Fruit fly (Drosophila melanogaster) whole organism, pupa: ENCODE data around the gene CG1486.

Experiments
- CG10348 ChIP-seq: fragments of 200-800 bp; sonication (Bioruptor generic); IDR thresholded peaks from 2 replicates; pipeline ENCODE4 v1.3.6; 2022; ENCODE audit warnings: missing biosample characterization, missing genetic modification characterization
- CG12605 ChIP-seq: fragments of 200-800 bp; sonication (Bioruptor generic); IDR thresholded peaks from 2 replicates; pipeline ENCODE4 v1.3.6; 2022; ENCODE audit warnings: missing biosample characterization, missing genetic modification characterization
- CG13204 ChIP-seq: fragments of 200-800 bp; sonication (Bioruptor generic); optimal IDR thresholded peaks from 2 replicates; lab custom pipeline; 2018; ENCODE audit warnings: missing biosample characterization, mild to moderate bottlenecking, missing genetic modification characterization, moderate library complexity
- CG14655 ChIP-seq: fragments of 200-800 bp; sonication (Bioruptor generic); optimal IDR thresholded peaks from 3 replicates; lab custom pipeline; 2017; ENCODE audit warnings: mild to moderate bottlenecking, missing biosample characterization, missing genetic modification reagents, missing genetic modification characterization
- CG15710 ChIP-seq: fragments of 200-800 bp; sonication (Bioruptor generic); optimal IDR thresholded peaks from 2 replicates; lab custom pipeline; 2018; ENCODE audit warnings: missing biosample characterization, mild to moderate bottlenecking, missing genetic modification characterization, moderate library complexity
- CG17806 ChIP-seq: fragments of 200-800 bp; sonication (Bioruptor generic); optimal IDR thresholded peaks from 2 replicates; lab custom pipeline; 2018; ENCODE audit warnings: missing biosample characterization, mild to moderate bottlenecking, missing genetic modification characterization, moderate library complexity
- CG32121 ChIP-seq: fragments of 200-800 bp; sonication (Bioruptor generic); IDR thresholded peaks from 2 replicates; pipeline ENCODE4 v1.3.6; 2022; ENCODE audit warnings: missing biosample characterization, missing genetic modification characterization
- CG34367 ChIP-seq: fragments of 200-800 bp; sonication (Bioruptor generic); optimal IDR thresholded peaks from 2 replicates; lab custom pipeline; 2018; ENCODE audit warnings: missing biosample characterization, mild to moderate bottlenecking, missing genetic modification characterization
- CG4496 ChIP-seq: fragments of 200-800 bp; sonication (Bioruptor generic); IDR thresholded peaks from 3 replicates; pipeline ENCODE4 v1.3.6; 2022; ENCODE audit warnings: missing biosample characterization, missing genetic modification characterization
- CG8159 ChIP-seq: fragments of 200-800 bp; sonication (Bioruptor generic); optimal IDR thresholded peaks from 3 replicates; lab custom pipeline; 2018; ENCODE audit warnings: missing biosample characterization, mild to moderate bottlenecking, missing genetic modification characterization, moderate library complexity
- CG8301 ChIP-seq: fragments of 200-800 bp; sonication (Bioruptor generic); optimal IDR thresholded peaks from 2 replicates; lab custom pipeline; 2018; ENCODE audit warnings: missing biosample characterization, mild to moderate bottlenecking, missing genetic modification characterization
- CG9948 ChIP-seq: fragments of 200-800 bp; sonication (Bioruptor generic); optimal IDR thresholded peaks from 2 replicates; lab custom pipeline; 2018; ENCODE audit warnings: missing biosample characterization, mild to moderate bottlenecking, missing genetic modification characterization, moderate library complexity
- D1 ChIP-seq: fragments of 200-800 bp; sonication (Bioruptor generic); optimal IDR thresholded peaks from 2 replicates; lab custom pipeline; 2018; ENCODE audit warnings: missing biosample characterization, mild to moderate bottlenecking, missing genetic modification characterization, moderate library complexity
- EcR ChIP-seq: fragments of 200-800 bp; sonication (Bioruptor generic); optimal IDR thresholded peaks from 3 replicates; lab custom pipeline; 2019; ENCODE audit warnings: missing biosample characterization, missing genetic modification characterization, mild to moderate bottlenecking, moderate library complexity, missing genetic modification reagents
- Ets98B ChIP-seq: fragments of 200-800 bp; sonication (Bioruptor generic); IDR thresholded peaks from 2 replicates; pipeline ENCODE4 v1.3.6; 2022; ENCODE audit warnings: missing biosample characterization, missing genetic modification characterization
- Pif1A ChIP-seq: fragments of 200-800 bp; sonication (Bioruptor generic); optimal IDR thresholded peaks from 3 replicates; lab custom pipeline; 2016; ENCODE audit warnings: missing biosample characterization, missing genetic modification characterization
- Pif1B ChIP-seq: fragments of 200-800 bp; sonication (Bioruptor generic); optimal IDR thresholded peaks from 3 replicates; lab custom pipeline; 2016; ENCODE audit warnings: missing biosample characterization, missing genetic modification characterization
- Snoo ChIP-seq: fragments of 200-800 bp; sonication (Bioruptor generic); optimal IDR thresholded peaks from 3 replicates; lab custom pipeline; 2017; ENCODE audit warnings: missing biosample characterization, mild to moderate bottlenecking, missing genetic modification characterization, inconsistent platforms
- fd96Ca ChIP-seq: fragments of 200-800 bp; sonication (Bioruptor generic); IDR thresholded peaks from 3 replicates; pipeline ENCODE4 v1.3.6; 2022; ENCODE audit warnings: missing biosample characterization, missing genetic modification characterization
- gl ChIP-seq: fragments of 200-800 bp; sonication (Bioruptor generic); optimal IDR thresholded peaks from 2 replicates; lab custom pipeline; 2018; ENCODE audit warnings: missing biosample characterization, mild to moderate bottlenecking, missing genetic modification characterization
- rn ChIP-seq: fragments of 200-800 bp; sonication (Bioruptor generic); IDR thresholded peaks from 2 replicates; pipeline ENCODE4 v1.3.6; 2022; ENCODE audit warnings: missing biosample characterization, missing genetic modification characterization

CG1486 gene

dm6 chrX:21319202-21319772, 4.6 kb upstream of the CG1486 start, which contains the start of the genes SLIRP1 and anox:
TSS of gene SLIRP1 (minus strand) at chrX:21319296.
TSS of gene anox (minus strand) at chrX:21319296.
- peak; percentile 88 for TF ChIP-seq Snoo (tag; lab: Kevin White, UChicago)
- peak; percentile 89 for TF ChIP-seq CG8301 (tag; lab: Kevin White, UChicago)
- TF ChIP-seq CG12605 (GFP tag; lab: Robert Waterston, UW): peak; percentile 32; the same call in 1 of the 2 replicates
- peak; percentile 86 for TF ChIP-seq CG34367 (tag; lab: Kevin White, UChicago)
- TF ChIP-seq Ets98B (GFP tag; lab: Robert Waterston, UW): peak; percentile 55
- TF ChIP-seq Pif1B: peak; percentile 67
- TF ChIP-seq CG14655 (GFP tag; lab: Kevin White, UChicago): peak; percentile 92
- no peak for TF ChIP-seq CG13204 (GFP tag; lab: Kevin White, UChicago)
- TF ChIP-seq gl (tag; lab: Kevin White, UChicago): peak; percentile 70
- peak; percentile 90 for TF ChIP-seq CG9948 (tag; lab: Kevin White, UChicago)
- 0 out of 2 replicates have a peak, but pooled peaks have one; percentile 26 for TF ChIP-seq rn (GFP tag; lab: Robert Waterston, UW)
- peak; percentile 82 for TF ChIP-seq Pif1A
- TF ChIP-seq CG4496 (GFP tag; lab: Robert Waterston, UW): peak; percentile 81
- peak; percentile 12 for TF ChIP-seq EcR (GFP tag; lab: Kevin White, UChicago)
- TF ChIP-seq fd96Ca (GFP tag; lab: Robert Waterston, UW): no peak
- peak; percentile 83 for TF ChIP-seq CG17806
- TF ChIP-seq CG10348 (GFP tag; lab: Robert Waterston, UW): no peak
- TF ChIP-seq CG8159 (tag; lab: Kevin White, UChicago): peak; percentile 93
- peak; percentile 87 for TF ChIP-seq D1
- peak; percentile 91 for TF ChIP-seq CG15710 (tag; lab: Kevin White, UChicago)
- peak; percentile 75 for TF ChIP-seq CG32121 (GFP tag; lab: Robert Waterston, UW)

dm6 chrX:21322289-21322981, 1.4 kb upstream of the CG1486 start:
- TF ChIP-seq Pif1A: peak; percentile 14
- TF ChIP-seq CG17806: peak; percentile 18
- TF ChIP-seq CG8159 (tag; lab: Kevin White, UChicago): peak; percentile 62
- no peak for TF ChIP-seq CG13204 (GFP tag; lab: Kevin White, UChicago)
- TF ChIP-seq CG8301 (tag; lab: Kevin White, UChicago): peak; percentile 29
- TF ChIP-seq gl (tag; lab: Kevin White, UChicago): no peak

- TF ChIP-seq Ets98B (GFP tag; lab: Robert Waterston, UW) (0 out of 2 replicates have a peak, but pooled peaks have one; percentile 6), gl (tag; lab: Kevin White, UChicago) (peak; percentile 33), D1 (no peak), CG34367 (tag; lab: Kevin White, UChicago) (no peak), CG10348 (GFP tag; lab: Robert Waterston, UW) (no peak), Pif1A (no peak), CG8301 (tag; lab: Kevin White, UChicago) (no peak), CG12605 (GFP tag; lab: Robert Waterston, UW) (no peak), fd96Ca (GFP tag; lab: Robert Waterston, UW) (no peak), CG14655 (GFP tag; lab: Kevin White, UChicago) (no peak), CG4496 (GFP tag; lab: Robert Waterston, UW) (peak; percentile 61; the same call in 2 of the 3 replicates), EcR (GFP tag; lab: Kevin White, UChicago) (no peak), Snoo (tag; lab: Kevin White, UChicago) (no peak), CG32121 (GFP tag; lab: Robert Waterston, UW) (0 out of 2 replicates have a peak, but pooled peaks have one; percentile 18), CG15710 (tag; lab: Kevin White, UChicago) (no peak), CG8159 (tag; lab: Kevin White, UChicago) (no peak)
Observed at dm6 chrX:21323171-21323695, 613 bp upstream of the CG1486 start.

- TF ChIP-seq gl (tag; lab: Kevin White, UChicago) (no peak), CG9948 (tag; lab: Kevin White, UChicago) (no peak), EcR (GFP tag; lab: Kevin White, UChicago) (no peak), D1 (no peak), CG13204 (GFP tag; lab: Kevin White, UChicago) (no peak), Snoo (tag; lab: Kevin White, UChicago) (no peak), CG17806 (no peak), CG8159 (tag; lab: Kevin White, UChicago) (no peak), Ets98B (GFP tag; lab: Robert Waterston, UW) (no peak)
Observed at dm6 chrX:21333135-21333534, 9.3 kb downstream of the CG1486 start.

- TF ChIP-seq CG8159 (tag; lab: Kevin White, UChicago) (no peak), Ets98B (GFP tag; lab: Robert Waterston, UW) (no peak), CG10348 (GFP tag; lab: Robert Waterston, UW) (no peak), CG14655 (GFP tag; lab: Kevin White, UChicago) (no peak), CG13204 (GFP tag; lab: Kevin White, UChicago) (no peak), Pif1A (no peak), rn (GFP tag; lab: Robert Waterston, UW) (no peak), EcR (GFP tag; lab: Kevin White, UChicago) (no peak), CG12605 (GFP tag; lab: Robert Waterston, UW) (no peak), gl (tag; lab: Kevin White, UChicago) (no peak), fd96Ca (GFP tag; lab: Robert Waterston, UW) (no peak), Pif1B (no peak), Snoo (tag; lab: Kevin White, UChicago) (no peak), CG17806 (no peak), D1 (no peak), CG15710 (tag; lab: Kevin White, UChicago) (no peak), CG32121 (GFP tag; lab: Robert Waterston, UW) (no peak)
Observed at dm6 chrX:21334522-21335104, 10.8 kb downstream of the CG1486 start.
